Worm (Caenorhabditis elegans) whole organism, early embryonic: ENCODE measurements around the gene rabx-5.

Experiments
- B0310.2 ChIP-seq: sonication (generic microtip); optimal IDR thresholded peaks from 2 replicates; lab custom pipeline; 2016; ENCODE audit warnings: mild to moderate bottlenecking, missing genetic modification characterization, missing compliant biosample characterization
- F13C5.2 ChIP-seq: sonication (generic microtip); optimal IDR thresholded peaks from 2 replicates; lab custom pipeline; 2017; ENCODE audit warnings: mild to moderate bottlenecking, missing genetic modification characterization, inconsistent platforms, missing compliant biosample characterization
- aly-1 ChIP-seq: sonication (generic microtip); optimal IDR thresholded peaks from 2 replicates; lab custom pipeline; 2016; ENCODE audit warnings: missing genetic modification characterization, missing compliant biosample characterization
- ama-1 ChIP-seq: fragments of 150-350 bp; optimal IDR thresholded peaks from 2 replicates; lab custom pipeline; 2014
- ceh-13 ChIP-seq: fragments of 200-800 bp; sonication (Bioruptor generic); optimal IDR thresholded peaks from 2 replicates; lab custom pipeline; 2018; ENCODE audit warnings: mild to moderate bottlenecking, missing genetic modification characterization, missing compliant biosample characterization
- ceh-36 ChIP-seq: sonication (generic microtip); optimal IDR thresholded peaks from 2 replicates; lab custom pipeline; 2016; ENCODE audit warnings: missing genetic modification characterization, inconsistent platforms, missing compliant biosample characterization
- ets-7 ChIP-seq: sonication (generic microtip); optimal IDR thresholded peaks from 2 replicates; lab custom pipeline; 2016; ENCODE audit warnings: missing genotype, missing genetic modification characterization, missing compliant biosample characterization
- flt-1 ChIP-seq: fragments of 200-800 bp; sonication (Bioruptor generic); IDR thresholded peaks from 2 replicates; pipeline ENCODE4 v1.3.6; 2022; ENCODE audit warnings: missing genetic modification characterization, missing compliant biosample characterization
- hmbx-1 ChIP-seq: sonication (generic microtip); optimal IDR thresholded peaks from 2 replicates; lab custom pipeline; 2016; ENCODE audit warnings: mild to moderate bottlenecking, missing genetic modification characterization, missing compliant biosample characterization
- hmg-4 ChIP-seq: fragments of 200-800 bp; sonication (Bioruptor generic); optimal IDR thresholded peaks from 2 replicates; lab custom pipeline; 2018; ENCODE audit warnings: mild to moderate bottlenecking, missing genetic modification characterization, missing compliant biosample characterization
- hnd-1 ChIP-seq: sonication (generic microtip); optimal IDR thresholded peaks from 2 replicates; lab custom pipeline; 2016; ENCODE audit warnings: missing genetic modification characterization, missing compliant biosample characterization
- pes-1 ChIP-seq: fragments of 200-800 bp; sonication (Bioruptor generic); IDR thresholded peaks from 2 replicates; pipeline ENCODE4 v1.3.6; 2022; ENCODE audit warnings: missing genetic modification reagents, missing genetic modification characterization, missing compliant biosample characterization
- scrt-1 ChIP-seq: fragments of 200-800 bp; sonication (Bioruptor generic); IDR thresholded peaks from 2 replicates; pipeline ENCODE4 v1.3.6; 2022; ENCODE audit warnings: missing genetic modification characterization, missing compliant biosample characterization
- sea-1 ChIP-seq: fragments of 200-800 bp; sonication (Bioruptor generic); conservative IDR thresholded peaks from 2 replicates; pipeline ENCODE4 v1.3.6; 2022; ENCODE audit warnings: missing genetic modification characterization, missing compliant biosample characterization
- tbx-11 ChIP-seq: fragments of 200-800 bp; sonication (Bioruptor generic); IDR thresholded peaks from 2 replicates; pipeline ENCODE4 v1.3.6; 2022; ENCODE audit warnings: missing genetic modification characterization, missing compliant biosample characterization
- tbx-37 ChIP-seq: fragments of 200-800 bp; sonication (Bioruptor generic); conservative IDR thresholded peaks from 2 replicates; pipeline ENCODE4 v1.3.6; 2022; ENCODE audit warnings: missing genetic modification reagents, missing genetic modification characterization, missing compliant biosample characterization
- tra-4 ChIP-seq: sonication (generic microtip); optimal IDR thresholded peaks from 2 replicates; lab custom pipeline; 2017; ENCODE audit warnings: missing genetic modification characterization, missing compliant biosample characterization

The rabx-5 gene

ce11 chrIII:10653479-10653878, 48.3 kb downstream of the rabx-5 start:
- TF ChIP-seq tra-4 (tag; lab: Kevin White, UChicago) (no peak), ceh-36 (tag; lab: Kevin White, UChicago) (no peak), aly-1 (tag; lab: Kevin White, UChicago) (no peak)

ce11 chrIII:10654718-10655117, 49.6 kb downstream of the rabx-5 start, which contains the start of gene cnt-2:
Gene cnt-2, plus strand, starts transcription at chrIII:10655018.
- TF ChIP-seq sea-1, result no peak

ce11 chrIII:10656069-10656468, 50.9 kb downstream of the rabx-5 start:
- TF ChIP-seq ama-1 (lab: Kevin White, UChicago) (no peak), tbx-37 (no peak), ets-7 (no peak), ceh-13 (GFP tag; lab: Kevin White, UChicago) (no peak), F13C5.2 (no peak), hmg-4 (GFP tag; lab: Kevin White, UChicago) (no peak), hmbx-1 (tag; lab: Kevin White, UChicago) (no peak), scrt-1 (GFP tag; lab: Robert Waterston, UW) (no peak), tra-4 (tag; lab: Kevin White, UChicago) (no peak), tbx-11 (GFP tag; lab: Robert Waterston, UW) (no peak), flt-1 (GFP tag; lab: Robert Waterston, UW) (no peak), B0310.2 (no peak), ceh-36 (tag; lab: Kevin White, UChicago) (no peak), aly-1 (tag; lab: Kevin White, UChicago) (no peak), pes-1 (GFP tag; lab: Robert Waterston, UW) (no peak)

ce11 chrIII:10657661-10658060, 52.5 kb downstream of the rabx-5 start:
- no peak for TF ChIP-seq sea-1
- no peak for TF ChIP-seq aly-1 (tag; lab: Kevin White, UChicago)
- TF ChIP-seq hnd-1, result no peak
- no peak for TF ChIP-seq tbx-11 (GFP tag; lab: Robert Waterston, UW)
- no peak for TF ChIP-seq F13C5.2
- TF ChIP-seq hmbx-1 (tag; lab: Kevin White, UChicago), result no peak
- no peak for TF ChIP-seq ama-1 (lab: Kevin White, UChicago)
- no peak for TF ChIP-seq ceh-36 (tag; lab: Kevin White, UChicago)
- TF ChIP-seq ets-7, result no peak

ce11 chrIII:10658394-10658793, 53.2 kb downstream of the rabx-5 start:
- TF ChIP-seq tbx-11 (GFP tag; lab: Robert Waterston, UW) (no peak), sea-1 (no peak), ceh-13 (GFP tag; lab: Kevin White, UChicago) (no peak), ceh-36 (tag; lab: Kevin White, UChicago) (no peak), hnd-1 (no peak), pes-1 (GFP tag; lab: Robert Waterston, UW) (no peak), hmg-4 (GFP tag; lab: Kevin White, UChicago) (no peak), hmbx-1 (tag; lab: Kevin White, UChicago) (no peak), F13C5.2 (no peak), ama-1 (lab: Kevin White, UChicago) (no peak), scrt-1 (GFP tag; lab: Robert Waterston, UW) (no peak), tbx-37 (no peak), ets-7 (no peak), B0310.2 (no peak), tra-4 (tag; lab: Kevin White, UChicago) (no peak), aly-1 (tag; lab: Kevin White, UChicago) (no peak), flt-1 (GFP tag; lab: Robert Waterston, UW) (no peak)

- no peak for TF ChIP-seq pes-1 (GFP tag; lab: Robert Waterston, UW)
- no peak for TF ChIP-seq tbx-37
- no peak for TF ChIP-seq hmg-4 (GFP tag; lab: Kevin White, UChicago)
- no peak for TF ChIP-seq tra-4 (tag; lab: Kevin White, UChicago)
- TF ChIP-seq ets-7, result no peak
- TF ChIP-seq tbx-11 (GFP tag; lab: Robert Waterston, UW), result no peak
- no peak for TF ChIP-seq ceh-13 (GFP tag; lab: Kevin White, UChicago)
- TF ChIP-seq ama-1 (lab: Kevin White, UChicago), result no peak
- no peak for TF ChIP-seq hmbx-1 (tag; lab: Kevin White, UChicago)
Measured at ce11 chrIII:10661292-10661691, 56.1 kb downstream of the rabx-5 start.
